Worm (Caenorhabditis elegans) whole organism, late embryonic: ENCODE data around the gene F22E5.12.
"Not testable (repeated sequence)": the region's sequence is repeated elsewhere in the genome, so short reads cannot be mapped to it uniquely, and the experiment has no call there.

Experiments used
- F13H6.1 ChIP-seq: sonication (generic microtip); optimal IDR thresholded peaks from 2 replicates; lab custom pipeline; 2016; ENCODE audit warnings: missing genetic modification characterization, missing compliant biosample characterization
- ahr-1 ChIP-seq: sonication (generic microtip); optimal IDR thresholded peaks from 2 replicates; lab custom pipeline; 2016; ENCODE audit warnings: missing genetic modification characterization, missing compliant biosample characterization
- ceh-18 ChIP-seq: sonication (generic microtip); optimal IDR thresholded peaks from 2 replicates; lab custom pipeline; 2016; ENCODE audit warnings: missing genetic modification characterization, missing compliant biosample characterization
- ceh-2 ChIP-seq: sonication (generic microtip); optimal IDR thresholded peaks from 2 replicates; lab custom pipeline; 2016; ENCODE audit warnings: missing genotype, missing genetic modification characterization, missing compliant biosample characterization
- ceh-22 ChIP-seq: sonication (generic microtip); optimal IDR thresholded peaks from 2 replicates; lab custom pipeline; 2017; ENCODE audit warnings: missing biosample characterization, missing genetic modification characterization
- ceh-24 ChIP-seq: sonication (generic microtip); optimal IDR thresholded peaks from 2 replicates; lab custom pipeline; 2016; ENCODE audit warnings: mild to moderate bottlenecking, missing genetic modification characterization, missing compliant biosample characterization
- ceh-30 ChIP-seq: fragments of 150-350 bp; optimal IDR thresholded peaks from 2 replicates; lab custom pipeline; 2014; ENCODE audit warnings: missing biosample characterization, missing genetic modification characterization
- ceh-31 ChIP-seq: sonication (generic microtip); optimal IDR thresholded peaks from 2 replicates; lab custom pipeline; 2016; ENCODE audit warnings: missing genetic modification characterization, missing compliant biosample characterization
- ceh-45 ChIP-seq: fragments of 200-800 bp; sonication (Bioruptor generic); IDR thresholded peaks from 2 replicates; pipeline ENCODE4 v1.3.6; 2022; ENCODE audit warnings: missing genetic modification reagents, missing genetic modification characterization, missing compliant biosample characterization
- ceh-6 ChIP-seq: fragments of 200-800 bp; sonication (Bioruptor generic); optimal IDR thresholded peaks from 2 replicates; lab custom pipeline; 2018; ENCODE audit warnings: mild to moderate bottlenecking, missing genetic modification characterization, missing compliant biosample characterization
- ceh-9 ChIP-seq: sonication (generic microtip); optimal IDR thresholded peaks from 2 replicates; lab custom pipeline; 2016; ENCODE audit warnings: mild to moderate bottlenecking, missing genetic modification characterization, inconsistent platforms, missing compliant biosample characterization
- che-1 ChIP-seq: sonication (generic microtip); optimal IDR thresholded peaks from 2 replicates; lab custom pipeline; 2016; ENCODE audit warnings: mild to moderate bottlenecking, missing genetic modification characterization, missing compliant biosample characterization
- dve-1 ChIP-seq: sonication (generic microtip); optimal IDR thresholded peaks from 2 replicates; lab custom pipeline; 2017; ENCODE audit warnings: antibody characterized with exemption, mild to moderate bottlenecking, missing genetic modification characterization, missing compliant biosample characterization
- ets-4 ChIP-seq: sonication (generic microtip); optimal IDR thresholded peaks from 2 replicates; lab custom pipeline; 2016; ENCODE audit warnings: missing genetic modification characterization, missing compliant biosample characterization
- gmeb-2 ChIP-seq: sonication (generic microtip); optimal IDR thresholded peaks from 2 replicates; lab custom pipeline; 2016; ENCODE audit warnings: missing genetic modification characterization, inconsistent platforms, missing compliant biosample characterization
- hlh-15 ChIP-seq: sonication (generic microtip); optimal IDR thresholded peaks from 2 replicates; lab custom pipeline; 2016; ENCODE audit warnings: missing genetic modification characterization, missing compliant biosample characterization
- hlh-30 ChIP-seq: sonication (generic microtip); optimal IDR thresholded peaks from 2 replicates; lab custom pipeline; 2017; ENCODE audit warnings: antibody characterized with exemption, missing genetic modification characterization, missing compliant biosample characterization; ENCODE audit not compliant: insufficient read depth
- hlh-8 ChIP-seq: sonication (generic microtip); optimal IDR thresholded peaks from 2 replicates; lab custom pipeline; 2016; ENCODE audit warnings: missing genotype, missing genetic modification characterization, missing compliant biosample characterization
- lim-6 ChIP-seq: sonication (generic microtip); optimal IDR thresholded peaks from 2 replicates; lab custom pipeline; 2016; ENCODE audit warnings: missing genetic modification characterization, missing compliant biosample characterization
- madf-2 ChIP-seq: sonication (generic microtip); optimal IDR thresholded peaks from 2 replicates; lab custom pipeline; 2017; ENCODE audit warnings: missing genetic modification characterization, missing compliant biosample characterization
- mec-3 ChIP-seq: sonication (generic microtip); optimal IDR thresholded peaks from 2 replicates; lab custom pipeline; 2016; ENCODE audit warnings: borderline replicate concordance, missing genetic modification characterization, missing compliant biosample characterization
- nhr-11 ChIP-seq: fragments of 150-350 bp; optimal IDR thresholded peaks from 2 replicates; lab custom pipeline; 2014; ENCODE audit warnings: missing biosample characterization, missing genetic modification characterization
- npax-4 ChIP-seq: sonication (generic microtip); optimal IDR thresholded peaks from 2 replicates; lab custom pipeline; 2016; ENCODE audit warnings: missing genetic modification characterization, missing compliant biosample characterization
- pat-9 ChIP-seq: fragments of 200-800 bp; sonication (Bioruptor generic); optimal IDR thresholded peaks from 2 replicates; lab custom pipeline; 2018; ENCODE audit warnings: mild to moderate bottlenecking, missing genetic modification characterization, moderate library complexity, missing compliant biosample characterization
- pax-1 ChIP-seq: fragments of 150-350 bp; optimal IDR thresholded peaks from 2 replicates; lab custom pipeline; 2014; ENCODE audit warnings: missing biosample characterization, missing genetic modification characterization
- pha-2 ChIP-seq: sonication (generic microtip); optimal IDR thresholded peaks from 2 replicates; lab custom pipeline; 2017; ENCODE audit warnings: mild to moderate bottlenecking, missing genetic modification characterization, missing compliant biosample characterization
- pros-1 ChIP-seq: fragments of 150-350 bp; optimal IDR thresholded peaks from 2 replicates; lab custom pipeline; 2014; ENCODE audit warnings: missing biosample characterization, missing genetic modification reagents, missing genetic modification characterization
- sox-4 ChIP-seq: sonication (generic microtip); optimal IDR thresholded peaks from 2 replicates; lab custom pipeline; 2017; ENCODE audit warnings: mild to moderate bottlenecking, missing genetic modification characterization, inconsistent platforms, missing compliant biosample characterization
- tbx-2 ChIP-seq: sonication (generic microtip); optimal IDR thresholded peaks from 2 replicates; lab custom pipeline; 2016; ENCODE audit warnings: missing genetic modification characterization, missing compliant biosample characterization
- unc-3 ChIP-seq, 2 experiments: fragments of 200-800 bp in 1 of 2; sonication (Bioruptor generic) in 1 of 2; sonication (generic microtip) in 1 of 2; conservative IDR thresholded peaks in 1 of 2; optimal IDR thresholded peaks in 1 of 2; 2 replicates each; pipeline versions ENCODE4 v1.3.6 to Lab custom; 2016 to 2022; ENCODE audit warnings: missing compliant biosample characterization in 2 of 2, missing genetic modification characterization in 2 of 2, missing genetic modification reagents in 1 of 2
- unc-42 ChIP-seq: sonication (generic microtip); optimal IDR thresholded peaks from 2 replicates; lab custom pipeline; 2016; ENCODE audit warnings: missing genotype, missing genetic modification characterization, missing compliant biosample characterization
- zip-5 ChIP-seq: sonication (generic microtip); optimal IDR thresholded peaks from 2 replicates; lab custom pipeline; 2016; ENCODE audit warnings: missing genetic modification characterization, missing compliant biosample characterization

The F22E5.12 gene

DNA sequence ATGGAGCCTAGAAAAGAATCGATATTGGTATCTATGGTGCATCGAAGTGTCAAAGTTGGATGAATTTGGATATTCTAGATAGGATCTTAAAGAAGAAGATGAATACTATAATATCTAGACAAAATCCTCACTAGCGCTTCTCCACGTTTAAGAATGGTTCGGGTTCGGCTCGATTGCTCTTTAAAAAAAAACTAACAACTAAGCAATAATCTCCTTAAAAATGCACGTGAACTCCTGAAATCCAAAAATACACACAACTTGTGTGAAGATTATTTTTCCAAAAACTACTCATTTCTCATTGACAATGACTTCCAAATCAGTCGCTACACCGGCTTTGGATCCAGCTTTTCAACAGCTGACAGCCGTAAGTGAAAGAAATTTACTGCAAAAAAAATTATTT lies 15.5 kb downstream of the F22E5.12 start, which contains the start of gene D2062.1:
TSS of gene D2062.1 (plus strand) at position 301 of the 400 bp plus-strand sequence.
- TF ChIP-seq ahr-1 (no peak), nhr-11 (tag; lab: Kevin White, UChicago) (no peak)

DNA sequence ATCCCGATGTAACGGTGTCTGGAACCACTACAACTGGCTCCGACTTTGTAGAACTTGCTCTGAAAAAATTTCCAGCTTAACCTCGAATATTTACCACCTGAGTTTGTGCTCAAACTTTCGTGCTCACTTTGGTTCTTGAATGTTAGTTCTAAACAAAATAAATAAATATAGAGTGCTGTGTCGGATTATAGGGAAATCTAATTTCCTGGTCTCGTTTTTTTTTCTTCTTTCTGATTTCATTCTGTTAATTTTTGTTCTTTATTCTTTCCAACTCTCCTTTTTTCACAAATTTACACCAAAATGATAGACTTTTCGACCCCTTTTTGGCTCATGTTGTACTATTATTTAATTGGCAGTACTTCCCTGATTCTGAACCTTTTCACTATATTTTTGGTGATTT lies 17.4 kb downstream of the F22E5.12 start, which contains the start of gene sri-37:
TSS of gene sri-37 (plus strand) at position 301 of the 400 bp plus-strand sequence.
- TF ChIP-seq ceh-2 (tag; lab: Kevin White, UChicago) (no peak), unc-42 (tag; lab: Kevin White, UChicago) (no peak), ceh-22 (no peak), dve-1 (tag; lab: Kevin White, UChicago) (no peak), F13H6.1 (no peak), lim-6 (no peak), ceh-24 (no peak), pros-1 (tag; lab: Kevin White, UChicago) (no peak), che-1 (no peak), gmeb-2 (tag; lab: Kevin White, UChicago) (no peak), unc-3 (GFP tag; conservative IDR thresholded peaks at IDR 0.05; lab: Robert Waterston, UW) (no peak), unc-3 (tag; optimal IDR thresholded peaks at IDR 0.05; lab: Kevin White, UChicago) (no peak), ceh-31 (no peak), hlh-15 (tag; lab: Kevin White, UChicago) (no peak)

DNA sequence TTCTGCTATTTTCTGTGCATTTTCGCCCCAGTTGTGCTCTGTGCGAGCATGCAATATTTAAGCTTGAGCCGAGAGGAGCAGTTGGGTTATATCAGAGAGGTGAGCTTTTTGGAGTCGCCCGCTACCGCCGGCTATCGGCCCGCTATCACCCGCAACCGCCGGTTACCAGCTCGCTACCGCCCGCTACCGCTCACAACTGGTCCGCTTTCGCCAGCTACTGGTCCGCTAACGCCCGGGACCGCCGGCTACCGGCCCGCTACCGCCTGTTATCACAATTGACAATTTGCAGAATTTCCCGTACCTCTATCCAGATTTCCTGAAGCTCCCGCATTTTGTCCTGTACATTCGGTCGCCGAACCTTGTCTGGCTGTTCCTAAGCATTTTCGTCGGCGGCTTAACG lies 18.3 kb downstream of the F22E5.12 start:
- TF ChIP-seq hlh-8: no peak

DNA sequence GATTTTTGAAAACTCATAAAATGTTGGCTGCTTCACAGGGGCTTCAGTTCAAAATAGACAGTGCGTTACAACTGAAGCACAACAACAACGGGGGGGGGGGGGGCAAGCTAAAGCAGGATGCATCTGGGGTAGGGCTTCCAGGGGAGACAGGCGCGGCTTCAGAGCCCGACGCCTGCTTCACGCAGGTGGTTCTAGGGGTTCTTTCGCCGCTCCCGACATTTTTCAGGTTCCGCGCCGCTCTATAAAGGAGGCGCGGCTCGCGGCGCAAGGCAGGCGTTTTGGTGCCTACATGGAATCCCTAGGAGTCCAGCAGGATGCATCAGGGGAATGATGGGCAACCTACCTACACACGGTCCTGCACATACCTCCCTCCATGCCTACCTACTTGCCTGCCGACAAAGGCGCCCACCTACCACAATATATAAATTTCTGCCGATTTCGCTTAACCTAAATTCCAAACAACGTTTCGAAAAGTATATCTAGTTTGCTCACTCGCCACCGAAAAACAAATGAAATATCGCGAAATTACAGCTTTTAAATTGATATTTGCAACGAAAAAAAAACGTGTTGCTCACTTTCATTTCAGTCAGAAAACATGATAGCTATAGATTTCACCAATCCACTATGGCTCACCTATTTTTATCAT lies 19.4 kb downstream of the F22E5.12 start, which contains the start of gene sri-71:
TSS of gene sri-71 (plus strand) at position 596 of the 646 bp plus-strand sequence.
- TF ChIP-seq ceh-6 (GFP tag; lab: Kevin White, UChicago): no peak
- no peak for TF ChIP-seq npax-4 (tag; lab: Kevin White, UChicago)

DNA sequence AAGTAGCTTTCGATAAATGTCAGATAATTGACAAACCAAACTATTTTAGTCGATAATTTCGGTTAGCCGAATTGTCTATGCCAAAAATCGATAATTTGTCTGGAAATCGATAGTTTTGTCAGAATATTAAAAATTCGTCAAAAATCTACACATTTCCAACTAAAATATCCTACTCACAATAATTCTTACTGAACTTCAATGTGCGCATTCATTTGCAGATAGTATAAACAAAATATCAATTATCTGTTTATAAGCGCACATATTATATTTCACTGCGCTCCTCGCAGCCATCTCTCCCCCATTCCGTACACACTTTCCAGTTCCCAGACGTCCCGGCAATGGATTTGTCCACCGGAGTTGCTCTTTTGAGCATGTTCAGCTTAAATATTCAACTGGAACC lies 21.9 kb downstream of the F22E5.12 start, which contains the start of gene lgc-28:
TSS of gene lgc-28 (plus strand) at position 301 of the 400 bp plus-strand sequence.
- TF ChIP-seq hlh-30 (no peak), pax-1 (tag; lab: Kevin White, UChicago) (no peak), hlh-8 (no peak), madf-2 (no peak), ceh-30 (no peak), pat-9 (tag; lab: Kevin White, UChicago) (no peak), ceh-31 (no peak), ceh-45 (GFP tag; lab: Robert Waterston, UW) (no peak), unc-3 (GFP tag; conservative IDR thresholded peaks at IDR 0.05; lab: Robert Waterston, UW) (no peak), unc-3 (tag; optimal IDR thresholded peaks at IDR 0.05; lab: Kevin White, UChicago) (no peak), zip-5 (tag; lab: Kevin White, UChicago) (no peak), tbx-2 (no peak), ceh-9 (tag; lab: Kevin White, UChicago) (no peak), npax-4 (tag; lab: Kevin White, UChicago) (no peak), ceh-6 (GFP tag; lab: Kevin White, UChicago) (no peak), ets-4 (no peak), sox-4 (tag; lab: Kevin White, UChicago) (no peak), pha-2 (tag; lab: Kevin White, UChicago) (no peak)

DNA sequence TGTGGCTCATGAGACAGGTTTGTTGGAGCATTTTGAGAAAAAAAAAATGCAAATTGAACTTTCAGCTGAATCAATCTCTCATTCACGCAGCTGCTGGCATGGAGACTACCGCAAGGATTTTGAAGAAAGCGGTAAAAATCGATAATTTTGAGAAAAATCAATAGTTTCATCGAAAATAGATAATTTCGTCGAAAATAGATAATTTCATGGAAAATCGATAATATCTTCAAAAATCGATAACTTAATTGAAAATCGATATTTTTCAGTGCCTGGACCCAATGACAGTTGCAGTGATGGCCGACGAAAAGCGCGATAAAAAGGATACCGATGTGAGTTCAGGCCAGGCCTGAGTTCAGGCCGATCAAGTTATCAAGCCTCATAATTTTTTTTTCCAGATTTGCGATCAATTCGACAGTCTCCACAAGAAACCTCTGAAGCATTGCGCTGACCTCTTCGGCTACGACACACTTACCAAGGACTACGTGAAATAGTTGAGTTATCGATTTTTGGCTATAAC lies 23.7 kb downstream of the F22E5.12 start, which contains the start of gene D2062.4:
TSS of gene D2062.4 (plus strand) at position 467 of the 517 bp plus-strand sequence.
- TF ChIP-seq ceh-18 (tag; lab: Kevin White, UChicago); mec-3; unc-3 (GFP tag; conservative IDR thresholded peaks at IDR 0.05; lab: Robert Waterston, UW); unc-3 (tag; optimal IDR thresholded peaks at IDR 0.05; lab: Kevin White, UChicago): not testable (repeated sequence)
